Fruit fly (Drosophila melanogaster): ENCODE results near the gene T48.

DNA sequence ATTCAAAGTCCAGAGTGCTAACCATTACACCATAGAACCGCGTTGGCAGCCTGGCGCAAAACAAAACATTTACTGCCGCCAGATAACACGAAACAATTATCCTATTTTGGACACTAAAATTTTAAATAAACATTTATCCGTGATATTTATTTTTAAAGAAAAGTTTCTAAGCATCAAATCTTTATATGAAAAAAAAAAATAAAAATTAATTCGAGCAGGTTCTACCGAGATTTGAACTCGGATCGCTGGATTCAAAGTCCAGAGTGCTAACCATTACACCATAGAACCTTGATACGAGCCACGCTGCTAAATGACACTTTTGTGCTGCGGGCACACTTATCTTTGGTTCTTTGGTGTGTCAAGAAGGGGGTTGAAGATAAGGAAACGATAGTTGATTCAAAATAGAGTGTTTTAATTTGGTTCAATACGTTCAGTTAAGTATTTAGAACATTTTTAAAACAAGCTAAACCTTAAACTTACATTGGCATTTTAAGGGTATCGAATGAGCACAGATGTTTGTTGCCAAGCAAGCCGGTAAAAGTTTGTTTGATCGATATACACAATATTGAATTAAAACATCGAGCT, 65.9 kb downstream of the T48 start, which contains the start of gene Spag1:
- TF ChIP-seq N (GFP tag; optimal IDR thresholded peaks at IDR 0.05), result no peak
- peak; percentile 4 for TF ChIP-seq CG32264 (GFP tag; optimal IDR thresholded peaks at IDR 0.05)

All from whole organism, wandering third instar larva.